Worm (Caenorhabditis elegans): ENCODE results near the gene T14B4.20.
A peak's percentile ranks its signal among the peaks of the same experiment; 100 is the strongest.

Gene T14B4.20

DNA sequence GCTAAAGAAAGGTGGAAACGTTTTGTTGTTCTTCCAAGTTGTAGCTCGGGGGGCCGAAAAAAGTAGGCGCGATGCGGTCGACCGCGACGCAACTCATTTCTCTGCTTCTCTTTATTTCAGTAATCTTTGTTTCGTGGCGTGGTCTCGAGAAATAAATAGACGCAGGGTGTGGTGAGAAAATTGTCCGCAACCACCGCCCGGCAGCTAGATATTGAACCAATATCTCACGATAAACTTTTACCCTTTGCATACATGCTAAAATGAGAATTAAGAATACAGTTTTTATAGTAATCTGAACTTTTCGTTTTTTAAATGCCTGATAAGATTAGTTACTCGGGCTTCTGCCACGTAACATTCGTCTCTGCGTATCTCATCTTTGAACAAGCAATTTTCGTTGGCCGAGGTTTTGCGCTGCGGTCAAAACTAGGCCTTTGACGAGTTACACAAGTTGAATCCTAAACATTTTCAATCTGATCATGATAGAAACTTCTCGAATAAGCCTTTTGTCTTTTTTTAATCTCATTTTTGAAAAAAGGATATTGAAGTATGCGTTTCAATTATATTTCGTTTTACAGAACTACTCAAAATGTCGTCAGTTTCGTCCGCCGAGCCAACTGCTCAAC is 32.9 kb upstream of the T14B4.20 start, which contains the start of gene gyf-1 (continued):
- TF ChIP-seq ama-1 (optimal IDR thresholded peaks at IDR 0.05) (no peak), ama-1 (GFP tag; optimal IDR thresholded peaks at IDR 0.05) (no peak), snpc-1.1 (tag; optimal IDR thresholded peaks at IDR 0.05; ENCODE audit: insufficient read depth) (no peak), ceh-79 (tag; optimal IDR thresholded peaks at IDR 0.05) (no peak), lin-35 (GFP tag; optimal IDR thresholded peaks at IDR 0.05) (peak in 1 of 3 experiments; percentile 27), somi-1 (GFP tag; optimal IDR thresholded peaks at IDR 0.05) (no peak), zim-3 (tag; optimal IDR thresholded peaks at IDR 0.05) (no peak), ZK185.1 (tag; optimal IDR thresholded peaks at IDR 0.05; ENCODE audit: poor library complexity, severe bottlenecking) (peak; percentile 3), atf-7 (tag; optimal IDR thresholded peaks at IDR 0.05) (no peak), attf-5 (GFP tag; optimal IDR thresholded peaks at IDR 0.05) (peak; percentile 80), nhr-27 (tag; optimal IDR thresholded peaks at IDR 0.05) (no peak), attf-6 (GFP tag; IDR thresholded peaks at IDR 0.05) (no peak), akir-1 (GFP tag; optimal IDR thresholded peaks at IDR 0.05) (no peak), B0336.3 (GFP tag; IDR thresholded peaks at IDR 0.05) (no peak), F22D6.2 (tag; optimal IDR thresholded peaks at IDR 0.05) (no peak), mcd-1 (GFP tag; IDR thresholded peaks at IDR 0.05) (peak; percentile 13; the same call in 1 of the 2 replicates), efl-1 (GFP tag; optimal IDR thresholded peaks at IDR 0.05) (no peak), zfh-2 (GFP tag; conservative IDR thresholded peaks at IDR 0.05) (peak; percentile 68; the same call in 1 of the 2 replicates), B0019.2 (GFP tag; conservative IDR thresholded peaks at IDR 0.05) (no peak), ztf-18 (tag; optimal IDR thresholded peaks at IDR 0.05) (no peak), lsy-27 (tag; optimal IDR thresholded peaks at IDR 0.05; ENCODE audit: borderline replicate concordance, insufficient read depth) (no peak), ceh-58 (GFP tag; IDR thresholded peaks at IDR 0.05) (no peak), B0261.1 (tag; optimal IDR thresholded peaks at IDR 0.05) (no peak), repo-1 (tag; optimal IDR thresholded peaks at IDR 0.05) (no peak), K12H6.12 (tag; optimal IDR thresholded peaks at IDR 0.05) (peak; percentile 49), K11D2.4 (GFP tag; IDR thresholded peaks at IDR 0.05) (no peak), let-607 (tag; optimal IDR thresholded peaks at IDR 0.05) (peak in 1 of 2 experiments; percentile 34)

- no peak for TF ChIP-seq hmg-20 (GFP tag; IDR thresholded peaks at IDR 0.05)
- TF ChIP-seq F52B5.7 (tag; optimal IDR thresholded peaks at IDR 0.05), result no peak
- peak; percentile 71 for TF ChIP-seq zfh-2 (GFP tag; conservative IDR thresholded peaks at IDR 0.05)
- TF ChIP-seq egrh-3 (GFP tag; IDR thresholded peaks at IDR 0.05), result peak; percentile 21; the same call in 1 of the 2 replicates
Observed at ce11 chrII:6685964-6686363, 30.7 kb upstream of the T14B4.20 start.

DNA sequence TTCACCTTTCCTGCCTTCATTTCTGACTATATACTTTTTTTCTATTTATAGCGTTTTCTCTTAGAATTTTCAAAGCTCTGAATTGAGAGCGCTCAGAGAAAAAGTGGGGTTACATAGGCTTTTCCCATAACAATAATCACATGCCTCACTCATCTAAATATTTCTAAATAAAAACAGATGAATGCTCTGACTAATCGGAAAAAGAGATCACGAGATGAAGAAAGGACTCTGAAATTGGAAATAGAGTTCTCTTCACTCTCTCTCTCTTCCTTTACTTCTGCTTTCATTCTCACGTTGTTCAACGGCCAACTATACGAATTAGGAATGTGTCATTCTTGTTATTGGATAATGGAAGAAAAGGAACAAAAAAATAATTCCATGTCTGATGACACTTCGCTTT is 27.6 kb upstream of the T14B4.20 start:
- TF ChIP-seq mcd-1 (GFP tag; IDR thresholded peaks at IDR 0.05) (no peak), hmg-20 (GFP tag; IDR thresholded peaks at IDR 0.05) (no peak), F57C9.4 (tag; optimal IDR thresholded peaks at IDR 0.05) (no peak), tlf-1 (GFP tag; optimal IDR thresholded peaks at IDR 0.05) (no peak), hmg-1.2 (GFP tag; IDR thresholded peaks at IDR 0.05) (no peak), Y67H2A.10 (GFP tag; conservative IDR thresholded peaks at IDR 0.05) (no peak), ccch-3 (GFP tag; optimal IDR thresholded peaks at IDR 0.05) (no peak), hlh-26 (GFP tag; conservative IDR thresholded peaks at IDR 0.05) (no peak), ZK185.1 (tag; optimal IDR thresholded peaks at IDR 0.05; ENCODE audit: poor library complexity, severe bottlenecking) (no peak), ztf-22 (GFP tag; optimal IDR thresholded peaks at IDR 0.05) (no peak), Y53G8AR.9 (GFP tag; conservative IDR thresholded peaks at IDR 0.05) (no peak), ztf-26 (tag; optimal IDR thresholded peaks at IDR 0.05) (no peak), aptf-2 (GFP tag; conservative IDR thresholded peaks at IDR 0.05) (no peak), ets-4 (GFP tag; optimal IDR thresholded peaks at IDR 0.05) (no peak), madf-10 (tag; optimal IDR thresholded peaks at IDR 0.05) (no peak)
